Worm (Caenorhabditis elegans): ENCODE data around the gene K01G12.22.

- no peak for TF ChIP-seq lin-13 (tag; optimal IDR thresholded peaks at IDR 0.05)
- no peak for TF ChIP-seq nhr-76 (tag; optimal IDR thresholded peaks at IDR 0.05)
- no peak for TF ChIP-seq ces-1 (GFP tag; optimal IDR thresholded peaks at IDR 0.05)
- no peak for TF ChIP-seq snpc-4 (tag; optimal IDR thresholded peaks at IDR 0.05)
- no peak for TF ChIP-seq blmp-1 (tag; optimal IDR thresholded peaks at IDR 0.05)
- no peak for TF ChIP-seq sem-2 (GFP tag; optimal IDR thresholded peaks at IDR 0.05)
- TF ChIP-seq nhr-237 (tag; optimal IDR thresholded peaks at IDR 0.05), result no peak
Observed at ce11 chrIV:14193196-14193595, 1.2 kb downstream of the K01G12.22 start, which contains the start of gene K01G12.3.
